Fruit fly (Drosophila melanogaster): ENCODE results near the gene CG42713.

Gene CG42713

dm6 chr2L:8860767-8861166 lies 30.5 kb upstream of the CG42713 start:
- TF ChIP-seq Eip93F (GFP tag; optimal IDR thresholded peaks at IDR 0.05) (no peak), CG3919 (GFP tag; optimal IDR thresholded peaks at IDR 0.05) (peak; percentile 67), Sox102F (GFP tag; optimal IDR thresholded peaks at IDR 0.05) (peak; percentile 38), fkh (GFP tag; optimal IDR thresholded peaks at IDR 0.05) (no peak), CG3032 (tag; optimal IDR thresholded peaks at IDR 0.05) (peak; percentile 56), CG32006 (GFP tag; optimal IDR thresholded peaks at IDR 0.05) (peak; percentile 43), ss (GFP tag; optimal IDR thresholded peaks at IDR 0.05) (peak in 1 of 2 experiments; percentile 28), CG15336 (GFP tag; IDR thresholded peaks at IDR 0.05) (peak; percentile 53; the same call in 1 of the 2 replicates), vri (GFP tag; optimal IDR thresholded peaks at IDR 0.05) (no peak), CG7368 (GFP tag; optimal IDR thresholded peaks at IDR 0.05) (peak; percentile 27), net (GFP tag; optimal IDR thresholded peaks at IDR 0.05) (no peak), achi (GFP tag; optimal IDR thresholded peaks at IDR 0.05) (peak; percentile 46), spab (GFP tag; optimal IDR thresholded peaks at IDR 0.05) (peak; percentile 31), CG11902 (GFP tag; optimal IDR thresholded peaks at IDR 0.05) (peak; percentile 10), OdsH (GFP tag; optimal IDR thresholded peaks at IDR 0.05) (peak; percentile 40), CG8119 (GFP tag; IDR thresholded peaks at IDR 0.05) (peak; percentile 61; the same call in 1 of the 3 replicates), CG8632 (GFP tag; optimal IDR thresholded peaks at IDR 0.05) (no peak), Blimp-1 (GFP tag; optimal IDR thresholded peaks at IDR 0.05) (peak; percentile 24), Hr39 (GFP tag; optimal IDR thresholded peaks at IDR 0.05) (peak; percentile 59), topi (GFP tag; optimal IDR thresholded peaks at IDR 0.05) (peak; percentile 72), CG11294 (GFP tag; IDR thresholded peaks at IDR 0.05) (peak; percentile 54), fd59A (GFP tag; optimal IDR thresholded peaks at IDR 0.05) (peak; percentile 36), fd85E (GFP tag; optimal IDR thresholded peaks at IDR 0.05) (no peak), CG8319 (GFP tag; optimal IDR thresholded peaks at IDR 0.05) (no peak), esn (GFP tag; optimal IDR thresholded peaks at IDR 0.05) (peak; percentile 43), CG6808 (GFP tag; optimal IDR thresholded peaks at IDR 0.05) (peak; percentile 45), Eip78C (GFP tag) (peak; percentile 78), CG10631 (GFP tag; optimal IDR thresholded peaks at IDR 0.05) (peak; percentile 19), Lpt (GFP tag; optimal IDR thresholded peaks at IDR 0.05) (no peak), Gug (GFP tag; IDR thresholded peaks at IDR 0.05) (peak; percentile 21; the same call in 1 of the 2 replicates), Smox (GFP tag; optimal IDR thresholded peaks at IDR 0.05) (peak; percentile 42), pdm3 (GFP tag; optimal IDR thresholded peaks at IDR 0.05) (peak; percentile 12), CG10669 (GFP tag; optimal IDR thresholded peaks at IDR 0.05) (peak; percentile 62), svp (GFP tag) (peak; percentile 76), Sox14 (GFP tag; optimal IDR thresholded peaks at IDR 0.05) (peak; percentile 21), CG4318 (GFP tag; optimal IDR thresholded peaks at IDR 0.05) (no peak), Ets96B (tag; optimal IDR thresholded peaks at IDR 0.05) (peak; percentile 47), Hr4 (GFP tag; optimal IDR thresholded peaks at IDR 0.05) (peak; percentile 32), acj6 (GFP tag; optimal IDR thresholded peaks at IDR 0.05) (peak; percentile 52), Met (GFP tag; optimal IDR thresholded peaks at IDR 0.05) (peak; percentile 64), salr (GFP tag; optimal IDR thresholded peaks at IDR 0.05) (no peak), CG6792 (GFP tag; optimal IDR thresholded peaks at IDR 0.05) (peak; percentile 40), eg (GFP tag; IDR thresholded peaks at IDR 0.05) (peak; percentile 68; the same call in 2 of the 3 replicates), dsx (GFP tag; optimal IDR thresholded peaks at IDR 0.05; ENCODE audit: poor library complexity, severe bottlenecking) (peak; percentile 19), CG34406 (GFP tag; optimal IDR thresholded peaks at IDR 0.05) (peak; percentile 28), CG16779 (tag; optimal IDR thresholded peaks at IDR 0.05) (peak; percentile 10), Sox15 (GFP tag; optimal IDR thresholded peaks at IDR 0.05) (no peak), CG9139 (GFP tag; optimal IDR thresholded peaks at IDR 0.05) (peak; percentile 13), Hr38 (GFP tag; optimal IDR thresholded peaks at IDR 0.05) (no peak), CG6276 (GFP tag; optimal IDR thresholded peaks at IDR 0.05) (no peak), lz (GFP tag; optimal IDR thresholded peaks at IDR 0.05) (peak; percentile 50), cyc (GFP tag; optimal IDR thresholded peaks at IDR 0.05) (peak; percentile 72)

Data from whole organism, prepupa.